Worm (Caenorhabditis elegans): Measurements from ENCODE around the gene crn-5.

crn-5 gene

DNA sequence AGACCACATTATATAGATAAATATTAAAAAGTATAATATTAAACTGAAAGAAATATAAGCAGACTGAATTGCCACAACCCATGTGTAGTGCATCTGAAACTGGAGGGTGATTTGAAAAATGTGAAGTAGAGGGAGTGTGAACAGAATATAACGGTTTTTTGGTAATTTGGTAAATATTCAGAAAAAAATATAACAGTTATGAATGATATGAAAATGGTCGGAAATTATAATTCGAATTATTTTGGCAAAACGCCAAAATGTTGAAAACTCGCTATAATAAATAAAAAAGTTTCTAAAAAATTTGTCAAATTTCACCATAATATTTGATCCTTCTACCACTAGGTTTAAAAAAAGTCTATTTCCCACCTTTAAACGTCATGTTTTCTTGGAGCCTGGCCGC, 9.6 kb downstream of the crn-5 start, which contains the start of gene srv-2:
Gene srv-2 (minus strand): TSS at position 101 of the 400 bp plus-strand sequence.
- TF ChIP-seq dao-5 (tag; optimal IDR thresholded peaks at IDR 0.05) (no peak), W03F9.2 (tag; optimal IDR thresholded peaks at IDR 0.05) (no peak), him-1 (tag; optimal IDR thresholded peaks at IDR 0.05) (no peak)

ce11 chrII:10603560-10603959, 11.0 kb downstream of the crn-5 start:
- TF ChIP-seq dao-5 (tag; optimal IDR thresholded peaks at IDR 0.05) = no peak
- no peak for TF ChIP-seq him-1 (tag; optimal IDR thresholded peaks at IDR 0.05)
- no peak for TF ChIP-seq W03F9.2 (tag; optimal IDR thresholded peaks at IDR 0.05)

ce11 chrII:10605512-10605911, 13.0 kb downstream of the crn-5 start, which contains the start of gene taf-13:
Gene taf-13, minus strand, starts transcription at chrII:10605612.
- TF ChIP-seq dao-5 (tag; optimal IDR thresholded peaks at IDR 0.05) (no peak), him-1 (tag; optimal IDR thresholded peaks at IDR 0.05) (no peak), W03F9.2 (tag; optimal IDR thresholded peaks at IDR 0.05) (no peak)

- no peak for TF ChIP-seq dao-5 (tag; optimal IDR thresholded peaks at IDR 0.05)
- no peak for TF ChIP-seq him-1 (tag; optimal IDR thresholded peaks at IDR 0.05)
- no peak for TF ChIP-seq W03F9.2 (tag; optimal IDR thresholded peaks at IDR 0.05)
Observed at ce11 chrII:10607238-10607961, 14.8 kb downstream of the crn-5 start, which contains the start of gene ccm-3. Gene ccm-3, minus strand, starts transcription at chrII:10607275.

DNA sequence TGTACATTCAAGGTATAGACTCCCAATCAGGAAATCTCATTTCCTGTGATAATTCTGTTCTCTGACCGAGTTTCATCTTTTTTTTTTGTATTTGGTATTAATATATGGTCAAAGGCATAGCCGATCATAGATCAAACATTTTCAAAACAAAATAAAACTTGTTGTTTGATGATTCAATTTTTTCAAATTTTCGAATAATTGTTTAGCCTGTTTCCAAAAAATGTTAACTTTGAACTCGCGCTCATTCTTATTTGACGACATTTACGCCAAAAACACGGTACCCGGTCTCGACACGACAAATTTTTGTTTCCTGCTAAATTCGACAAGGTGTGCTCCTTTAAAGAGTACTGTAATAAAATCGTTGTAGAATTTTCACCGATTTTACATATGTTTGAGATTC, 16.3 kb downstream of the crn-5 start:
- no peak for TF ChIP-seq W03F9.2 (tag; optimal IDR thresholded peaks at IDR 0.05)
- TF ChIP-seq dao-5 (tag; optimal IDR thresholded peaks at IDR 0.05) = no peak
- TF ChIP-seq him-1 (tag; optimal IDR thresholded peaks at IDR 0.05) = no peak

- no peak for TF ChIP-seq him-1 (tag; optimal IDR thresholded peaks at IDR 0.05)
- TF ChIP-seq dao-5 (tag; optimal IDR thresholded peaks at IDR 0.05) = no peak
- no peak for TF ChIP-seq W03F9.2 (tag; optimal IDR thresholded peaks at IDR 0.05)
Observed at ce11 chrII:10612743-10613142, 20.2 kb downstream of the crn-5 start, which contains the start of gene C14A4.12. Gene C14A4.12, plus strand, starts transcription at chrII:10613043.

- no peak for TF ChIP-seq dao-5 (tag; optimal IDR thresholded peaks at IDR 0.05)
- TF ChIP-seq W03F9.2 (tag; optimal IDR thresholded peaks at IDR 0.05) = no peak
- no peak for TF ChIP-seq him-1 (tag; optimal IDR thresholded peaks at IDR 0.05)
Observed at ce11 chrII:10618157-10618556, 25.6 kb downstream of the crn-5 start, which contains the start of gene C14A4.13. Gene C14A4.13, plus strand, starts transcription at chrII:10618457.

- TF ChIP-seq dao-5 (tag; optimal IDR thresholded peaks at IDR 0.05) = no peak
Observed at ce11 chrII:10621965-10622364, 29.4 kb downstream of the crn-5 start, which contains the start of gene cutl-9. Gene cutl-9, plus strand, starts transcription at chrII:10622265.

DNA sequence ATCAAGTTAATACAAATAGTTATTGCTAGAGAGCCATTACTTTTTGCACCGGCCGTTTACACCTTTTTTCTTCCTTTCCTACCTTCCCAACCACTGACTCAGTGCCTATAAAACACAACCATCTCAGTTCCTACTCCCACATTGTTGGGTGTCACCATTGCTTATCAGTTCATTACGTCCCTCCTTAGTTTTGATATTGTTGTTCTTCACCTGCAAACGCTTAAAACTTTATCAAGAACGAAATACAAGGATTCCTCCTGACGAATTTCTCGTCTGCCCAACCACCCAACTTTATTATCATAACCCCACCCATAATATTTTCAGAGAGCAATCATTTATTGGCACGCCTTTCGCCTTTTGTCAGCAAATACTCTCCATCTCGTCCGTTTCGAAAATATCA, 34.5 kb downstream of the crn-5 start:
- TF ChIP-seq him-1 (tag; optimal IDR thresholded peaks at IDR 0.05) (no peak), W03F9.2 (tag; optimal IDR thresholded peaks at IDR 0.05) (no peak), dao-5 (tag; optimal IDR thresholded peaks at IDR 0.05) (no peak)

ce11 chrII:10627963-10628362, 35.4 kb downstream of the crn-5 start, which contains the start of gene M28.8:
Gene M28.8, plus strand, starts transcription at chrII:10628263.
- TF ChIP-seq dao-5 (tag; optimal IDR thresholded peaks at IDR 0.05) = no peak
- no peak for TF ChIP-seq W03F9.2 (tag; optimal IDR thresholded peaks at IDR 0.05)
- TF ChIP-seq him-1 (tag; optimal IDR thresholded peaks at IDR 0.05) = no peak

- TF ChIP-seq W03F9.2 (tag; optimal IDR thresholded peaks at IDR 0.05) (no peak), dao-5 (tag; optimal IDR thresholded peaks at IDR 0.05) (no peak), him-1 (tag; optimal IDR thresholded peaks at IDR 0.05) (no peak)
Observed at ce11 chrII:10630944-10631343, 38.4 kb downstream of the crn-5 start.

ce11 chrII:10639110-10639509, 46.6 kb downstream of the crn-5 start, which contains the start of gene M28.9:
Gene M28.9, plus strand, starts transcription at chrII:10639410.
- TF ChIP-seq him-1 (tag; optimal IDR thresholded peaks at IDR 0.05) (no peak), dao-5 (tag; optimal IDR thresholded peaks at IDR 0.05) (no peak), W03F9.2 (tag; optimal IDR thresholded peaks at IDR 0.05) (no peak)

Data from whole organism, L4/young adult.